Worm (Caenorhabditis elegans) whole organism, L4 larva: ENCODE results near the gene nspc-15.

Experiments used
- pqm-1 ChIP-seq: sonication (generic microtip); optimal IDR thresholded peaks from 2 replicates; lab custom pipeline; 2017; ENCODE audit warnings: missing biosample characterization, missing genetic modification characterization
- skn-1 ChIP-seq: fragments of 150-350 bp; optimal IDR thresholded peaks from 2 replicates; lab custom pipeline; 2014; ENCODE audit warnings: missing biosample characterization, missing genetic modification characterization
- vab-7 ChIP-seq: fragments of 200-800 bp; sonication (Bioruptor generic); IDR thresholded peaks from 2 replicates; pipeline ENCODE4 v1.3.6; 2022; ENCODE audit warnings: missing genetic modification reagents, missing genetic modification characterization, missing compliant biosample characterization

DNA sequence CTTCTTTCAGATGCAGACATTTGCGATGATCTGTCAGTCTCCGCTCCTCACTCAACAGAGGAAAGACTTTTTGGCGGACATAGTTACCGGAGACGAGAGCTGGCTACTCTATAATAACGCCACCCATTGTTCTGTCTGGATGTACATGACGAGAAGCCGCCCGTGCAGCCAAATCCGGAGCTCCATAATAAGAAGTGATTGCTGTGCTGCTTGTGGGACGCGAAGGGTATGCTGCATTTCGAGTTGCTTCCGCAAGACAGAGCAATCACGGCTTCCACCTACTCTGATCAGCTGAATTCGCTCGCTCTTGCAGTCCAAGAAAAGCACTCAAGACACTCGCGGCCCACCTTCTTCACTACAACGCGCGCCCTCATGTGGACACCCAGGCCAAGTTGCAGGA, 46.8 kb upstream of the nspc-15 start:
- TF ChIP-seq vab-7 (GFP tag; lab: Robert Waterston, UW) (no peak), pqm-1 (tag; lab: Kevin White, UChicago) (no peak), skn-1 (tag; lab: Kevin White, UChicago) (no peak)
